Fruit fly (Drosophila melanogaster): Measurements from ENCODE around the gene CG9967.

- TF ChIP-seq ttk (GFP tag; IDR thresholded peaks at IDR 0.05) (no peak), bbx (GFP tag; IDR thresholded peaks at IDR 0.05; ENCODE audit: partially characterized antibody) (peak; percentile 72), usp (GFP tag; optimal IDR thresholded peaks at IDR 0.05) (no peak), CG8290 (GFP tag; optimal IDR thresholded peaks at IDR 0.05) (no peak), CG8290 (tag; optimal IDR thresholded peaks at IDR 0.05) (peak in 1 of 2 experiments; percentile 63)
These were observed 7.1 kb upstream of the CG9967 start for dm6 chr2L:2364200-2364754.
